Worm (Caenorhabditis elegans): ENCODE measurements around the gene magu-4.

DNA sequence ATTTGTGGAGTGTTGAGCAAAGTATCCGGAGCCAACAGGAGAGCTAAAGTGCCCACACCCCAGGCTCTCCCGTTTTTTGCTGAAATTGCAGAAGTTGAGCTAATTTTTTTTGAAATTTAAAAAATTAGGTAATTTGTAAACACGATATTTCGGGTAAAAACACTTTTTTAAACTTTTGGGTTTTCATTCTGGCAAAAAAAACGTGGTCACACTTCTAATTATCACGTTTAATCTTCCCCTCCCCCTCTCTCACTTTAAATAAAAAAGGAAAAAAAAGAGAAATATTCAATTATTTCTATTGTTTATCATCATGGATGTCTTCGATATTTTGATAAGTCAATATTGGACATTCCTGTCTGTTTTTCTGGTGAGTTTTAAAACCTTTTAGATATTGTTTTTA is 23.5 kb downstream of the magu-4 start, which contains the start of gene F44D12.6:
- no peak for TF ChIP-seq madf-9 (GFP tag; conservative IDR thresholded peaks at IDR 0.05)
- no peak for TF ChIP-seq aly-2 (tag; optimal IDR thresholded peaks at IDR 0.05)
- no peak for TF ChIP-seq ceh-82 (tag; optimal IDR thresholded peaks at IDR 0.05)
- no peak for TF ChIP-seq ces-1 (GFP tag; optimal IDR thresholded peaks at IDR 0.05)
